Worm (Caenorhabditis elegans) whole organism, L3 larva: ENCODE measurements around the gene aqp-3.

Experiments
- aly-2 ChIP-seq: fragments of 150-350 bp; optimal IDR thresholded peaks from 2 replicates; lab custom pipeline; 2014; ENCODE audit warnings: missing biosample characterization, missing genetic modification characterization
- ama-1 ChIP-seq: fragments of 150-350 bp; optimal IDR thresholded peaks from 2 replicates; lab custom pipeline; 2018
- ceh-16 ChIP-seq: sonication (generic microtip); optimal IDR thresholded peaks from 2 replicates; lab custom pipeline; 2017; ENCODE audit warnings: missing biosample characterization, missing genetic modification characterization
- ceh-82 ChIP-seq: fragments of 150-350 bp; optimal IDR thresholded peaks from 2 replicates; lab custom pipeline; 2014; ENCODE audit warnings: missing biosample characterization, missing genetic modification characterization
- elt-2 ChIP-seq: sonication (generic microtip); optimal IDR thresholded peaks from 2 replicates; lab custom pipeline; 2016; ENCODE audit warnings: missing genetic modification reagents, mild to moderate bottlenecking, missing genetic modification characterization, missing compliant biosample characterization
- elt-3 ChIP-seq, 3 experiments: fragments of 150-350 bp in 1 of 3; sonication (generic microtip) in 2 of 3; optimal IDR thresholded peaks; 2 replicates in 2 of 3; 4 replicates in 1 of 3; lab custom pipeline; 2014 to 2017; ENCODE audit warnings: missing biosample characterization in 3 of 3, missing genetic modification characterization in 3 of 3
- fkh-10 ChIP-seq: sonication (generic microtip); optimal IDR thresholded peaks from 2 replicates; lab custom pipeline; 2017; ENCODE audit warnings: missing biosample characterization, missing genetic modification reagents, missing genetic modification characterization
- fos-1 ChIP-seq: fragments of 150-350 bp; optimal IDR thresholded peaks from 2 replicates; lab custom pipeline; 2014; ENCODE audit warnings: missing biosample characterization, missing genetic modification characterization
- lin-39 ChIP-seq: fragments of 150-350 bp; optimal IDR thresholded peaks from 2 replicates; lab custom pipeline; 2018; ENCODE audit warnings: missing biosample characterization, missing genetic modification reagents, missing genetic modification characterization
- mdl-1 ChIP-seq: fragments of 150-350 bp; optimal IDR thresholded peaks from 2 replicates; lab custom pipeline; 2014; ENCODE audit warnings: missing biosample characterization, missing genetic modification characterization
- nhr-12 ChIP-seq: fragments of 150-350 bp; optimal IDR thresholded peaks from 2 replicates; lab custom pipeline; 2014; ENCODE audit warnings: missing biosample characterization, missing genetic modification characterization
- nhr-25 ChIP-seq: sonication (generic microtip); optimal IDR thresholded peaks from 2 replicates; lab custom pipeline; 2017; ENCODE audit warnings: missing biosample characterization, missing genetic modification characterization
- unc-39 ChIP-seq: sonication (generic microtip); optimal IDR thresholded peaks from 4 replicates; lab custom pipeline; 2017; ENCODE audit warnings: missing biosample characterization, missing genetic modification characterization
- ztf-4 ChIP-seq: fragments of 150-350 bp; optimal IDR thresholded peaks from 2 replicates; lab custom pipeline; 2014; ENCODE audit warnings: missing biosample characterization, missing genetic modification characterization

DNA sequence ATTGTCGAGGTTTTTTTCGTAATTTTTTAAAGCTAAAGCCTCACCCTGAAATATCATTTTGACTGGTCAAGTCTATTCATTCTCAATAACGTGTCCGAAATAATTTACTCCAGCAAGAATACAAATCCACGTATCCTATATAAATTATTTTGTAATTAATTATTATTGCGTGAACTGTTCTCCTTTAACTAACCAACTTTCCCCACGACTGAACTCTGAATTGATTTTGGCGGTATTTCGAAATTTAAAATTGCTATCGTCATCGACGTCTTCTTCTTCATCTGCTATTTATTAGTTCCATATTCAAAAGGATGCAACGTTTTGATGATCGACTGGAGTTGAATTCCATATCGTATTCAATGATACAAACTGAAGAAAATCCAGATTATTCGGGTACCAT is at the start of gene aqp-3, which contains the start of gene Y69E1A.8:
- TF ChIP-seq nhr-12 (tag; lab: Kevin White, UChicago) (no peak), ama-1 (lab: Kevin White, UChicago) (no peak), ztf-4 (tag; lab: Kevin White, UChicago) (no peak), fkh-10 (GFP tag; lab: Kevin White, UChicago) (no peak), elt-2 (tag; lab: Kevin White, UChicago) (no peak), elt-3 (tag; optimal IDR thresholded peaks at IDR 0.05; lab: Kevin White, UChicago) (no peak), aly-2 (tag; lab: Kevin White, UChicago) (no peak), unc-39 (tag; lab: Kevin White, UChicago) (no peak), ceh-82 (tag; lab: Kevin White, UChicago) (no peak), mdl-1 (no peak), fos-1 (tag; lab: Kevin White, UChicago) (no peak), lin-39 (tag; lab: Kevin White, UChicago) (no peak), nhr-25 (tag; lab: Kevin White, UChicago) (no peak), ceh-16 (tag; lab: Kevin White, UChicago) (no peak)
